Worm (Caenorhabditis elegans) whole organism, L2 larva: ENCODE results near the gene cut-6.

Experiments
- aly-2 ChIP-seq: fragments of 150-350 bp; optimal IDR thresholded peaks from 2 replicates; lab custom pipeline; 2014; ENCODE audit warnings: missing biosample characterization, missing genetic modification characterization
- mdl-1 ChIP-seq, 2 experiments: fragments of 150-350 bp in 1 of 2; sonication (generic microtip) in 1 of 2; optimal IDR thresholded peaks; 2 replicates each; lab custom pipeline; 2017; ENCODE audit warnings: missing biosample characterization in 2 of 2, missing genetic modification characterization in 2 of 2

- TF ChIP-seq aly-2 (no peak), mdl-1 (tag; optimal IDR thresholded peaks at IDR 0.05; lab: Kevin White, UChicago) (no peak)
These were observed 6.8 kb upstream of the cut-6 start for ce11 chrIII:10904320-10904961.
